Worm (Caenorhabditis elegans) whole organism, L1 larva: ENCODE measurements around the gene ceh-14.
A peak's percentile ranks its signal among the peaks of the same experiment; 100 is the strongest.

Experiments
- C16A3.4 ChIP-seq: fragments of 150-350 bp; optimal IDR thresholded peaks from 2 replicates; lab custom pipeline; 2014; ENCODE audit warnings: missing biosample characterization, missing genetic modification characterization
- aha-1 ChIP-seq: fragments of 150-350 bp; optimal IDR thresholded peaks from 2 replicates; lab custom pipeline; 2014; ENCODE audit warnings: missing biosample characterization, missing genetic modification characterization
- blmp-1 ChIP-seq: fragments of 150-350 bp; optimal IDR thresholded peaks from 2 replicates; lab custom pipeline; 2014; ENCODE audit warnings: missing biosample characterization, missing genetic modification characterization
- ceh-82 ChIP-seq, 3 experiments: fragments of 150-350 bp in 1 of 3; sonication (generic microtip) in 2 of 3; optimal IDR thresholded peaks; 2 replicates each; lab custom pipeline; 2014 to 2017; ENCODE audit warnings: missing biosample characterization in 3 of 3, missing genetic modification characterization in 3 of 3
- ces-1 ChIP-seq: fragments of 150-350 bp; optimal IDR thresholded peaks from 2 replicates; lab custom pipeline; 2014; ENCODE audit warnings: missing biosample characterization, missing genetic modification reagents, missing genetic modification characterization
- dpl-1 ChIP-seq, 3 experiments: fragments of 150-350 bp in 2 of 3; sonication (generic microtip) in 1 of 3; optimal IDR thresholded peaks; 2 replicates each; lab custom pipeline; 2014 to 2017; ENCODE audit warnings: missing biosample characterization in 3 of 3, missing genetic modification characterization in 3 of 3, missing genetic modification reagents in 3 of 3
- egl-13 ChIP-seq: sonication (generic microtip); optimal IDR thresholded peaks from 2 replicates; lab custom pipeline; 2016; ENCODE audit warnings: missing genotype, missing genetic modification reagents, missing genetic modification characterization, missing compliant biosample characterization
- egl-27 ChIP-seq, 2 experiments: fragments of 150-350 bp in 1 of 2; sonication (generic microtip); optimal IDR thresholded peaks; 3 replicates each; lab custom pipeline; 2017 to 2018; ENCODE audit warnings: missing biosample characterization in 2 of 2, missing genetic modification characterization in 2 of 2, missing genetic modification reagents in 2 of 2
- elt-2 ChIP-seq: sonication (generic microtip); optimal IDR thresholded peaks from 2 replicates; lab custom pipeline; 2016; ENCODE audit warnings: missing genetic modification characterization, mild to moderate bottlenecking, inconsistent platforms, missing compliant biosample characterization, missing genetic modification reagents
- elt-3 ChIP-seq, 6 experiments: fragments of 150-350 bp in 1 of 6; sonication (generic microtip); optimal IDR thresholded peaks; 2 replicates each; lab custom pipeline; 2017 to 2018; ENCODE audit warnings: missing biosample characterization in 6 of 6, missing genetic modification characterization in 6 of 6, inconsistent platforms in 1 of 6
- hlh-17 ChIP-seq: fragments of 200-800 bp; sonication (Bioruptor generic); optimal IDR thresholded peaks from 2 replicates; lab custom pipeline; 2018; ENCODE audit warnings: missing genetic modification characterization, mild to moderate bottlenecking, missing compliant biosample characterization, moderate library complexity, borderline replicate concordance
- irx-1 ChIP-seq: sonication (generic microtip); optimal IDR thresholded peaks from 2 replicates; lab custom pipeline; 2016; ENCODE audit warnings: missing genetic modification characterization, missing compliant biosample characterization
- jun-1 ChIP-seq: fragments of 150-350 bp; optimal IDR thresholded peaks from 2 replicates; lab custom pipeline; 2014; ENCODE audit warnings: missing biosample characterization, missing genetic modification reagents, missing genetic modification characterization
- lin-13 ChIP-seq: fragments of 150-350 bp; optimal IDR thresholded peaks from 2 replicates; lab custom pipeline; 2014; ENCODE audit warnings: missing biosample characterization, missing genetic modification reagents, missing genetic modification characterization
- lin-14 ChIP-seq: fragments of 200-800 bp; sonication (Bioruptor generic); optimal IDR thresholded peaks from 2 replicates; lab custom pipeline; 2018; ENCODE audit warnings: mild to moderate bottlenecking, missing genetic modification characterization, moderate library complexity, missing compliant biosample characterization
- lin-39 ChIP-seq: fragments of 150-350 bp; optimal IDR thresholded peaks from 2 replicates; lab custom pipeline; 2014; ENCODE audit warnings: missing biosample characterization, missing genetic modification reagents, missing genetic modification characterization
- lir-3 ChIP-seq: sonication (generic microtip); optimal IDR thresholded peaks from 2 replicates; lab custom pipeline; 2016; ENCODE audit warnings: mild to moderate bottlenecking, missing genetic modification characterization, moderate library complexity, missing compliant biosample characterization; ENCODE audit not compliant: poor library complexity
- mep-1 ChIP-seq: fragments of 150-350 bp; optimal IDR thresholded peaks from 2 replicates; lab custom pipeline; 2014; ENCODE audit warnings: missing biosample characterization, missing genetic modification characterization
- nhr-19 ChIP-seq: fragments of 200-800 bp; sonication (Bioruptor generic); conservative IDR thresholded peaks from 2 replicates; pipeline ENCODE4 v1.3.6; 2022; ENCODE audit warnings: missing genetic modification characterization, missing compliant biosample characterization
- nhr-20 ChIP-seq: sonication (generic microtip); optimal IDR thresholded peaks from 2 replicates; lab custom pipeline; 2016; ENCODE audit warnings: mild to moderate bottlenecking, missing genetic modification characterization, missing compliant biosample characterization
- nhr-237 ChIP-seq: fragments of 150-350 bp; optimal IDR thresholded peaks from 2 replicates; lab custom pipeline; 2014; ENCODE audit warnings: missing biosample characterization, missing genetic modification characterization
- nhr-47 ChIP-seq: sonication (generic microtip); optimal IDR thresholded peaks from 2 replicates; lab custom pipeline; 2016; ENCODE audit warnings: mild to moderate bottlenecking, missing genetic modification characterization, moderate library complexity, missing compliant biosample characterization
- nhr-71 ChIP-seq: sonication (generic microtip); optimal IDR thresholded peaks from 2 replicates; lab custom pipeline; 2016; ENCODE audit warnings: mild to moderate bottlenecking, missing genetic modification characterization, moderate library complexity, missing compliant biosample characterization
- nhr-77 ChIP-seq: fragments of 150-350 bp; optimal IDR thresholded peaks from 2 replicates; lab custom pipeline; 2014; ENCODE audit warnings: missing biosample characterization, missing genetic modification characterization
- nhr-84 ChIP-seq: sonication (generic microtip); optimal IDR thresholded peaks from 2 replicates; lab custom pipeline; 2017; ENCODE audit warnings: missing biosample characterization, missing genetic modification characterization
- nhr-85 ChIP-seq: sonication (generic microtip); peaks from one replicate; lab custom pipeline; 2016; ENCODE audit warnings: missing genetic modification characterization, inconsistent platforms, missing compliant biosample characterization
- nhr-90 ChIP-seq: sonication (generic microtip); optimal IDR thresholded peaks from 2 replicates; lab custom pipeline; 2016; ENCODE audit warnings: mild to moderate bottlenecking, missing genetic modification characterization, missing compliant biosample characterization; ENCODE audit not compliant: poor library complexity
- pag-3 ChIP-seq: sonication (generic microtip); optimal IDR thresholded peaks from 2 replicates; lab custom pipeline; 2017; ENCODE audit warnings: missing genetic modification characterization, mild to moderate bottlenecking, missing compliant biosample characterization, antibody characterized with exemption, borderline replicate concordance; ENCODE audit not compliant: insufficient read depth
- pqm-1 ChIP-seq: sonication (generic microtip); optimal IDR thresholded peaks from 3 replicates; lab custom pipeline; 2017; ENCODE audit warnings: missing biosample characterization, missing genetic modification characterization
- sptf-1 ChIP-seq: fragments of 150-350 bp; optimal IDR thresholded peaks from 2 replicates; lab custom pipeline; 2014; ENCODE audit warnings: missing biosample characterization, missing genetic modification characterization
- sup-37 ChIP-seq: fragments of 200-800 bp; sonication (Bioruptor generic); optimal IDR thresholded peaks from 2 replicates; lab custom pipeline; 2018; ENCODE audit warnings: mild to moderate bottlenecking, missing genetic modification characterization, missing compliant biosample characterization
- swsn-7 ChIP-seq: sonication (generic microtip); optimal IDR thresholded peaks from 2 replicates; lab custom pipeline; 2016; ENCODE audit warnings: missing genetic modification characterization, missing compliant biosample characterization
- tbx-2 ChIP-seq: sonication (generic microtip); optimal IDR thresholded peaks from 2 replicates; lab custom pipeline; 2016; ENCODE audit warnings: missing genetic modification characterization, missing compliant biosample characterization
- unc-130 ChIP-seq: fragments of 150-350 bp; optimal IDR thresholded peaks from 2 replicates; lab custom pipeline; 2017; ENCODE audit warnings: missing biosample characterization, missing genetic modification characterization, inconsistent platforms
- ztf-11 ChIP-seq, 2 experiments: sonication (generic microtip); optimal IDR thresholded peaks; 2 replicates each; lab custom pipeline; 2016 to 2017; ENCODE audit warnings: missing genetic modification characterization in 2 of 2, missing biosample characterization in 1 of 2, missing compliant biosample characterization in 1 of 2

Gene ceh-14

ce11 chrX:7532632-7533031 is at the start of gene ceh-14:
ceh-14 (minus strand) TSS chrX:7532732.
- no peak for TF ChIP-seq pqm-1 (tag; lab: Kevin White, UChicago)
- TF ChIP-seq lir-3 (tag; lab: Kevin White, UChicago) = no peak
- no peak for TF ChIP-seq pag-3
- TF ChIP-seq lin-13 (GFP tag; lab: Kevin White, UChicago) = no peak
- no peak for TF ChIP-seq nhr-20 (tag; lab: Kevin White, UChicago)
- TF ChIP-seq lin-14 (GFP tag; lab: Kevin White, UChicago) = no peak
- no peak for TF ChIP-seq aha-1 (tag; lab: Kevin White, UChicago)
- no peak for TF ChIP-seq dpl-1 (GFP tag; optimal IDR thresholded peaks at IDR 0.05; lab: Kevin White, UChicago)
- TF ChIP-seq nhr-47 (tag; lab: Kevin White, UChicago) = no peak

- TF ChIP-seq nhr-85 (tag; lab: Kevin White, UChicago) = no peak
- TF ChIP-seq ceh-82 (tag; optimal IDR thresholded peaks at IDR 0.05; lab: Kevin White, UChicago) = no peak
Observed at ce11 chrX:7582223-7582622, 49.7 kb upstream of the ceh-14 start.

- TF ChIP-seq elt-3 (tag; optimal IDR thresholded peaks at IDR 0.05; lab: Kevin White, UChicago) = no peak
- no peak for TF ChIP-seq irx-1 (tag; lab: Kevin White, UChicago)
- no peak for TF ChIP-seq lir-3 (tag; lab: Kevin White, UChicago)
- TF ChIP-seq nhr-237 = no peak
- no peak for TF ChIP-seq nhr-77 (tag; lab: Kevin White, UChicago)
- TF ChIP-seq egl-13 (tag; lab: Kevin White, UChicago) = peak; percentile 8
- TF ChIP-seq aha-1 (tag; lab: Kevin White, UChicago) = no peak
- peak; percentile 24 for TF ChIP-seq nhr-71 (tag; lab: Kevin White, UChicago)
- TF ChIP-seq ces-1 (GFP tag; lab: Kevin White, UChicago) = no peak
- no peak for TF ChIP-seq jun-1 (tag; lab: Kevin White, UChicago)
- TF ChIP-seq nhr-19 (GFP tag; lab: Robert Waterston, UW) = no peak
- TF ChIP-seq egl-27 (tag; optimal IDR thresholded peaks at IDR 0.05; lab: Kevin White, UChicago) = no peak
- peak; percentile 19 for TF ChIP-seq nhr-20 (tag; lab: Kevin White, UChicago)
- no peak for TF ChIP-seq ztf-11 (tag; optimal IDR thresholded peaks at IDR 0.05; lab: Kevin White, UChicago)
- no peak for TF ChIP-seq nhr-47 (tag; lab: Kevin White, UChicago)
- TF ChIP-seq C16A3.4 = no peak
- no peak for TF ChIP-seq lin-13 (GFP tag; lab: Kevin White, UChicago)
- TF ChIP-seq hlh-17 (GFP tag; lab: Kevin White, UChicago) = no peak
- no peak for TF ChIP-seq lin-39 (tag; lab: Kevin White, UChicago)
- TF ChIP-seq swsn-7 (tag; lab: Kevin White, UChicago) = no peak
- TF ChIP-seq mep-1 (tag; lab: Kevin White, UChicago) = no peak
- no peak for TF ChIP-seq sptf-1 (tag; lab: Kevin White, UChicago)
- no peak for TF ChIP-seq sup-37
- no peak for TF ChIP-seq nhr-84 (tag; lab: Kevin White, UChicago)
- no peak for TF ChIP-seq nhr-90 (tag; lab: Kevin White, UChicago)
- peak; percentile 78 for TF ChIP-seq elt-2 (tag; lab: Kevin White, UChicago)
- TF ChIP-seq unc-130 = no peak
- no peak for TF ChIP-seq tbx-2 (tag; lab: Kevin White, UChicago)
- peak; percentile 24 for TF ChIP-seq blmp-1 (tag; lab: Kevin White, UChicago)
- peak; percentile 93 for TF ChIP-seq pqm-1 (tag; lab: Kevin White, UChicago)
Observed at ce11 chrX:7578308-7578707, 45.8 kb upstream of the ceh-14 start.
